Worm (Caenorhabditis elegans) whole organism, L3 larva: ENCODE results near the gene K08C7.4.

ENCODE experiments used
- aly-2 ChIP-seq: fragments of 150-350 bp; optimal IDR thresholded peaks from 2 replicates; lab custom pipeline; 2014; ENCODE audit warnings: missing biosample characterization, missing genetic modification characterization
- elt-3 ChIP-seq, 3 experiments: fragments of 150-350 bp in 1 of 3; sonication (generic microtip) in 2 of 3; optimal IDR thresholded peaks; 2 replicates in 2 of 3; 4 replicates in 1 of 3; lab custom pipeline; 2014 to 2017; ENCODE audit warnings: missing biosample characterization in 3 of 3, missing genetic modification characterization in 3 of 3
- eor-1 ChIP-seq, 2 experiments: fragments of 150-350 bp; optimal IDR thresholded peaks; 2 replicates each; lab custom pipeline; 2014 to 2018; ENCODE audit warnings: missing biosample characterization in 2 of 2, missing genetic modification characterization in 2 of 2
- fos-1 ChIP-seq: fragments of 150-350 bp; optimal IDR thresholded peaks from 2 replicates; lab custom pipeline; 2014; ENCODE audit warnings: missing biosample characterization, missing genetic modification characterization
- lin-39 ChIP-seq: fragments of 150-350 bp; optimal IDR thresholded peaks from 2 replicates; lab custom pipeline; 2018; ENCODE audit warnings: missing biosample characterization, missing genetic modification reagents, missing genetic modification characterization
- nhr-11 ChIP-seq: fragments of 150-350 bp; optimal IDR thresholded peaks from 2 replicates; lab custom pipeline; 2014; ENCODE audit warnings: missing biosample characterization, missing genetic modification characterization
- nhr-23 ChIP-seq: fragments of 150-350 bp; optimal IDR thresholded peaks from 2 replicates; lab custom pipeline; 2014; ENCODE audit warnings: missing biosample characterization, missing genetic modification reagents, missing genetic modification characterization
- nhr-237 ChIP-seq: fragments of 150-350 bp; optimal IDR thresholded peaks from 2 replicates; lab custom pipeline; 2014; ENCODE audit warnings: missing biosample characterization, missing genetic modification characterization
- nhr-76 ChIP-seq: fragments of 150-350 bp; sonication (generic microtip); optimal IDR thresholded peaks from 5 replicates; lab custom pipeline; 2014; ENCODE audit warnings: missing biosample characterization, missing genetic modification characterization
- pqm-1 ChIP-seq: fragments of 150-350 bp; optimal IDR thresholded peaks from 2 replicates; lab custom pipeline; 2017; ENCODE audit warnings: missing biosample characterization, missing genetic modification characterization, inconsistent platforms
- skn-1 ChIP-seq: fragments of 150-350 bp; optimal IDR thresholded peaks from 2 replicates; lab custom pipeline; 2014; ENCODE audit warnings: missing biosample characterization, missing genetic modification characterization
- unc-62 ChIP-seq: fragments of 150-350 bp; sonication (generic microtip); optimal IDR thresholded peaks from 4 replicates; lab custom pipeline; 2014; ENCODE audit warnings: missing biosample characterization, missing genetic modification reagents, missing genetic modification characterization
- zag-1 ChIP-seq: fragments of 150-350 bp; optimal IDR thresholded peaks from 2 replicates; lab custom pipeline; 2014; ENCODE audit warnings: missing biosample characterization, missing genetic modification characterization
- ztf-11 ChIP-seq: fragments of 150-350 bp; optimal IDR thresholded peaks from 2 replicates; lab custom pipeline; 2014; ENCODE audit warnings: missing biosample characterization, missing genetic modification characterization

- TF ChIP-seq skn-1 (no peak), lin-39 (no peak), ztf-11 (tag; lab: Kevin White, UChicago) (no peak), aly-2 (no peak), zag-1 (tag; lab: Kevin White, UChicago) (no peak), fos-1 (no peak), unc-62 (GFP tag; lab: Kevin White, UChicago) (no peak), pqm-1 (no peak), nhr-23 (no peak), eor-1 (tag; optimal IDR thresholded peaks at IDR 0.05; lab: Kevin White, UChicago) (no peak), nhr-11 (tag; lab: Kevin White, UChicago) (no peak), elt-3 (tag; optimal IDR thresholded peaks at IDR 0.05; lab: Kevin White, UChicago) (no peak), nhr-76 (no peak), nhr-237 (tag; lab: Kevin White, UChicago) (no peak)
Observed at ce11 chrIV:10711729-10712128, 31.4 kb upstream of the K08C7.4 start, which contains the start of gene glb-21.
